Fruit fly (Drosophila melanogaster) whole organism, wandering third instar larva: ENCODE measurements around the gene hiw.

Experiments used
- CG9705 ChIP-seq: fragments of 200-800 bp; sonication (Bioruptor generic); optimal IDR thresholded peaks from 2 replicates; lab custom pipeline; 2018; ENCODE audit warnings: missing biosample characterization, mild to moderate bottlenecking, missing genetic modification characterization
- Dfd ChIP-seq: fragments of >200 bp; optimal IDR thresholded peaks from 2 replicates; lab custom pipeline; 2017; ENCODE audit warnings: missing biosample characterization, missing genetic modification characterization
- Myc ChIP-seq: fragments of >200 bp; optimal IDR thresholded peaks from 2 replicates; lab custom pipeline; 2017
- foxo ChIP-seq, 2 experiments: fragments of 200-800 bp; sonication (Bioruptor generic); optimal IDR thresholded peaks; 2 replicates in 1 of 2; 3 replicates in 1 of 2; lab custom pipeline; 2016 to 2017; ENCODE audit warnings: missing biosample characterization in 2 of 2, missing genetic modification characterization in 2 of 2
- sage ChIP-seq: fragments of 200-800 bp; sonication (Bioruptor generic); optimal IDR thresholded peaks from 2 replicates; lab custom pipeline; 2016; ENCODE audit warnings: missing biosample characterization, mild to moderate bottlenecking, missing genetic modification characterization
- usp ChIP-seq: fragments of >200 bp; optimal IDR thresholded peaks from 2 replicates; lab custom pipeline; 2017; ENCODE audit warnings: missing biosample characterization, missing genetic modification characterization

DNA sequence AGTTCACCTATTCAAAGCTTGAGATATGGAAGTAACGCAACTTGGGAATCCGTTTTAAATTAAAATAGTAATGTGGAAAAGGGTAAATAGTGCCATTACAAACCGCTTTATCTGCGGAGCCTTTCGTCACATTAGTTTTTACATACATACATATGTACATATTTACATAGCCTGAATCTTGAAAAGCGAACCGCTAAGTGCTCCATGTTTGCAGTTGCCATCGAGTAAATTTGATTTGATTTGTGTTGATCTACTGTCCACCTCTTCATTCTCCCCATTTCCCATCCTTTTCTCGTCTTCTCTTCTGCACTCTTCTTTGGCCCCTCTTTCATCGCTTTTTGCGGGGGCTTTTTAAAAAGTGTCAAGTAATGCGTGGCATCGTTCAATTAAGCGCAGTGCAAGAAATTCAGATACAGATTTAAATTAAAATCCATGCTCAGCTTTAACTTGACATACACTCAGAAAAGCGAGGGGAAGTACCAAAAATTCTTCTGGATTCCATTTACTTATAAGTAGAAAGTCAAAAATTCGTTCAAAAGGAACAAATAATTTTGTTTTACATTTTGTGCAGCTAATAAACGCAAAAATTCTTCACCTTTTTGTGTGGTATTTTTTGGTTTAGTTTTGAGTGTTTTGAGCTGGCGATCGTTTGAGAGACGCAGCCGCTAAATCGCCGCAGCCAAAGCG, 20.1 kb downstream of the hiw start:
- peak; percentile 46 for TF ChIP-seq sage (GFP tag; lab: Kevin White, UChicago)
- no peak for TF ChIP-seq CG9705 (GFP tag; lab: Kevin White, UChicago)
- no peak for TF ChIP-seq Myc (lab: Kevin White, UChicago)
- TF ChIP-seq Dfd (GFP tag; lab: Kevin White, UChicago), result no peak
- no peak for TF ChIP-seq usp
- peak; percentile 16 to 82 for TF ChIP-seq foxo (GFP tag; optimal IDR thresholded peaks at IDR 0.05; lab: Kevin White, UChicago)
